Worm (Caenorhabditis elegans) whole organism, L4 larva: ENCODE results near the gene K08B5.1.

Experiments
- D1046.2 ChIP-seq: fragments of 200-800 bp; sonication (Bioruptor generic); IDR thresholded peaks from 2 replicates; pipeline ENCODE4 v1.3.6; 2022; ENCODE audit warnings: missing genetic modification characterization, missing compliant biosample characterization
- F37D6.2 ChIP-seq: sonication (generic microtip); optimal IDR thresholded peaks from 2 replicates; lab custom pipeline; 2016; ENCODE audit warnings: mild to moderate bottlenecking, missing genetic modification characterization, missing compliant biosample characterization
- F44E2.7 ChIP-seq: fragments of 200-800 bp; sonication (Bioruptor generic); IDR thresholded peaks from 2 replicates; pipeline ENCODE4 v2.1.2; 2022; ENCODE audit warnings: missing genetic modification characterization, missing compliant biosample characterization
- F49E8.2 ChIP-seq: sonication (generic microtip); optimal IDR thresholded peaks from 2 replicates; lab custom pipeline; 2016; ENCODE audit warnings: missing compliant biosample characterization, mild to moderate bottlenecking, missing genetic modification characterization, borderline replicate concordance
- R02D3.7 ChIP-seq: fragments of 150-350 bp; sonication (generic microtip); optimal IDR thresholded peaks from 3 replicates; lab custom pipeline; 2014; ENCODE audit warnings: missing biosample characterization, missing genetic modification characterization
- Y105C5A.15 ChIP-seq: fragments of 200-800 bp; sonication (Bioruptor generic); IDR thresholded peaks from 2 replicates; pipeline ENCODE4 v1.3.6; 2022; ENCODE audit warnings: missing genetic modification characterization, missing compliant biosample characterization
- Y48G9A.11 ChIP-seq: fragments of 200-800 bp; sonication (Bioruptor generic); IDR thresholded peaks from 2 replicates; pipeline ENCODE4 v1.3.6; 2022; ENCODE audit warnings: missing genetic modification reagents, missing genetic modification characterization, missing compliant biosample characterization
- ZK546.5 ChIP-seq, 2 experiments: sonication (generic microtip); optimal IDR thresholded peaks; 2 replicates each; lab custom pipeline; 2017; ENCODE audit warnings: missing biosample characterization in 2 of 2, missing genetic modification characterization in 2 of 2
- ceh-32 ChIP-seq: sonication (generic microtip); optimal IDR thresholded peaks from 2 replicates; lab custom pipeline; 2016; ENCODE audit warnings: mild to moderate bottlenecking, missing genetic modification characterization, missing compliant biosample characterization; ENCODE audit not compliant: poor library complexity
- ceh-62 ChIP-seq: sonication (generic microtip); optimal IDR thresholded peaks from 2 replicates; lab custom pipeline; 2017; ENCODE audit warnings: missing biosample characterization, missing genetic modification characterization
- ces-1 ChIP-seq: fragments of 150-350 bp; sonication (generic microtip); optimal IDR thresholded peaks from 4 replicates; lab custom pipeline; 2014; ENCODE audit warnings: missing biosample characterization, missing genetic modification reagents, missing genetic modification characterization
- ctbp-1 ChIP-seq: fragments of 200-800 bp; sonication (Bioruptor generic); IDR thresholded peaks from 2 replicates; pipeline ENCODE4 v1.3.6; 2022; ENCODE audit warnings: missing genetic modification reagents, missing genetic modification characterization, missing compliant biosample characterization
- daf-8 ChIP-seq: fragments of 200-800 bp; sonication (Bioruptor generic); IDR thresholded peaks from 2 replicates; pipeline ENCODE4 v1.3.6; 2022; ENCODE audit warnings: missing genetic modification characterization, missing compliant biosample characterization
- dmd-6 ChIP-seq: fragments of 200-800 bp; sonication (Bioruptor generic); IDR thresholded peaks from 2 replicates; pipeline ENCODE4 v1.3.6; 2022; ENCODE audit warnings: missing genetic modification reagents, missing genetic modification characterization, missing compliant biosample characterization
- duxl-1 ChIP-seq: sonication (generic microtip); optimal IDR thresholded peaks from 2 replicates; lab custom pipeline; 2016; ENCODE audit warnings: mild to moderate bottlenecking, missing genetic modification characterization, moderate library complexity, missing compliant biosample characterization; ENCODE audit not compliant: poor library complexity
- dve-1 ChIP-seq: sonication (generic microtip); optimal IDR thresholded peaks from 2 replicates; lab custom pipeline; 2017; ENCODE audit warnings: antibody characterized with exemption, mild to moderate bottlenecking, missing genetic modification characterization, missing compliant biosample characterization; ENCODE audit not compliant: insufficient read depth
- egl-27 ChIP-seq: sonication (generic microtip); optimal IDR thresholded peaks from 3 replicates; lab custom pipeline; 2017; ENCODE audit warnings: missing biosample characterization, missing genetic modification reagents, missing genetic modification characterization
- egl-43 ChIP-seq: fragments of 200-800 bp; sonication (Bioruptor generic); IDR thresholded peaks from 2 replicates; pipeline ENCODE4 v1.3.6; 2022; ENCODE audit warnings: missing genetic modification reagents, missing genetic modification characterization, missing compliant biosample characterization
- fos-1 ChIP-seq: fragments of 150-350 bp; optimal IDR thresholded peaks from 2 replicates; lab custom pipeline; 2014; ENCODE audit warnings: missing biosample characterization, missing genetic modification characterization
- gei-8 ChIP-seq: fragments of 200-800 bp; sonication (Bioruptor generic); optimal IDR thresholded peaks from 2 replicates; lab custom pipeline; 2018; ENCODE audit warnings: mild to moderate bottlenecking, missing genetic modification characterization, missing compliant biosample characterization
- hlh-11 ChIP-seq: fragments of 200-800 bp; sonication (Bioruptor generic); optimal IDR thresholded peaks from 2 replicates; lab custom pipeline; 2018; ENCODE audit warnings: mild to moderate bottlenecking, missing genetic modification characterization, missing compliant biosample characterization
- jun-1 ChIP-seq: fragments of 150-350 bp; optimal IDR thresholded peaks from 2 replicates; lab custom pipeline; 2014; ENCODE audit warnings: missing biosample characterization, missing genetic modification reagents, missing genetic modification characterization
- lim-7 ChIP-seq: fragments of 200-800 bp; sonication (Bioruptor generic); IDR thresholded peaks from 2 replicates; pipeline ENCODE4 v1.3.6; 2022; ENCODE audit warnings: missing genetic modification characterization, missing compliant biosample characterization
- lin-15B ChIP-seq: fragments of 150-350 bp; sonication (generic microtip); optimal IDR thresholded peaks from 3 replicates; lab custom pipeline; 2014; ENCODE audit warnings: missing biosample characterization, missing genetic modification characterization
- lin-29 ChIP-seq: fragments of 200-800 bp; sonication (Bioruptor generic); IDR thresholded peaks from 2 replicates; pipeline ENCODE4 v1.3.6; 2022; ENCODE audit warnings: missing genetic modification reagents, missing genetic modification characterization, missing compliant biosample characterization
- lir-3 ChIP-seq: sonication (generic microtip); optimal IDR thresholded peaks from 2 replicates; lab custom pipeline; 2016; ENCODE audit warnings: mild to moderate bottlenecking, missing genetic modification characterization, missing compliant biosample characterization
- madf-5 ChIP-seq, 2 experiments: fragments of 200-800 bp; sonication (Bioruptor generic); IDR thresholded peaks; 2 replicates each; pipeline ENCODE4 v1.3.6; 2022; ENCODE audit warnings: missing compliant biosample characterization in 2 of 2, missing genetic modification characterization in 2 of 2
- madf-9 ChIP-seq: fragments of 200-800 bp; sonication (Bioruptor generic); conservative IDR thresholded peaks from 2 replicates; pipeline ENCODE4 v1.3.6; 2022; ENCODE audit warnings: missing genetic modification reagents, missing genetic modification characterization, missing compliant biosample characterization
- mdt-29 ChIP-seq: fragments of 200-800 bp; sonication (Bioruptor generic); IDR thresholded peaks from 2 replicates; pipeline ENCODE4 v1.3.6; 2022; ENCODE audit warnings: missing genetic modification reagents, missing genetic modification characterization, missing compliant biosample characterization
- mes-2 ChIP-seq: sonication (generic microtip); optimal IDR thresholded peaks from 2 replicates; lab custom pipeline; 2016; ENCODE audit warnings: missing genotype, mild to moderate bottlenecking, missing genetic modification characterization, missing compliant biosample characterization; ENCODE audit not compliant: poor library complexity, severe bottlenecking
- mxl-2 ChIP-seq: fragments of 200-800 bp; sonication (Bioruptor generic); conservative IDR thresholded peaks from 2 replicates; pipeline ENCODE4 v1.3.6; 2022; ENCODE audit warnings: missing genetic modification reagents, missing genetic modification characterization, missing compliant biosample characterization
- nhr-102 ChIP-seq: sonication (generic microtip); optimal IDR thresholded peaks from 2 replicates; lab custom pipeline; 2016; ENCODE audit warnings: mild to moderate bottlenecking, missing genetic modification characterization, moderate library complexity, missing compliant biosample characterization
- nhr-25 ChIP-seq: sonication (generic microtip); optimal IDR thresholded peaks from 2 replicates; lab custom pipeline; 2017; ENCODE audit warnings: missing genetic modification characterization, mild to moderate bottlenecking, missing compliant biosample characterization, antibody characterized with exemption, moderate library complexity, borderline replicate concordance; ENCODE audit not compliant: insufficient read depth
- nhr-77 ChIP-seq: fragments of 150-350 bp; optimal IDR thresholded peaks from 2 replicates; lab custom pipeline; 2014; ENCODE audit warnings: missing biosample characterization, missing genetic modification characterization
- php-3 ChIP-seq: fragments of 200-800 bp; sonication (Bioruptor generic); IDR thresholded peaks from 2 replicates; pipeline ENCODE4 v1.3.6; 2022; ENCODE audit warnings: missing genetic modification reagents, missing genetic modification characterization, missing compliant biosample characterization
- pqm-1 ChIP-seq: sonication (generic microtip); optimal IDR thresholded peaks from 2 replicates; lab custom pipeline; 2017; ENCODE audit warnings: missing biosample characterization, missing genetic modification characterization
- saeg-2 ChIP-seq: fragments of 200-800 bp; sonication (Bioruptor generic); IDR thresholded peaks from 2 replicates; pipeline ENCODE4 v1.3.6; 2022; ENCODE audit warnings: missing genetic modification reagents, missing genetic modification characterization, missing compliant biosample characterization
- sdz-12 ChIP-seq: fragments of 200-800 bp; sonication (Bioruptor generic); optimal IDR thresholded peaks from 2 replicates; lab custom pipeline; 2018; ENCODE audit warnings: mild to moderate bottlenecking, missing genetic modification characterization, missing compliant biosample characterization
- set-16 ChIP-seq: fragments of 200-800 bp; sonication (Bioruptor generic); IDR thresholded peaks from 2 replicates; pipeline ENCODE4 v1.3.6; 2022; ENCODE audit warnings: missing genetic modification reagents, missing genetic modification characterization, missing compliant biosample characterization
- skn-1 ChIP-seq: fragments of 150-350 bp; optimal IDR thresholded peaks from 2 replicates; lab custom pipeline; 2014; ENCODE audit warnings: missing biosample characterization, missing genetic modification characterization
- snpc-1.2 ChIP-seq: fragments of 200-800 bp; sonication (Bioruptor generic); IDR thresholded peaks from 2 replicates; pipeline ENCODE4 v1.3.6; 2022; ENCODE audit warnings: missing genetic modification reagents, missing genetic modification characterization, missing compliant biosample characterization
- spr-1 ChIP-seq: sonication (generic microtip); optimal IDR thresholded peaks from 2 replicates; lab custom pipeline; 2016; ENCODE audit warnings: mild to moderate bottlenecking, missing genetic modification characterization, missing compliant biosample characterization
- spr-3 ChIP-seq: fragments of 200-800 bp; sonication (Bioruptor generic); optimal IDR thresholded peaks from 2 replicates; lab custom pipeline; 2018; ENCODE audit warnings: mild to moderate bottlenecking, missing genetic modification characterization, missing compliant biosample characterization
- tra-1 ChIP-seq: fragments of 200-800 bp; sonication (Bioruptor generic); IDR thresholded peaks from 2 replicates; pipeline ENCODE4 v1.3.6; 2022; ENCODE audit warnings: missing genetic modification reagents, missing genetic modification characterization, missing compliant biosample characterization
- unc-62 ChIP-seq, 3 experiments: fragments of 150-350 bp in 1 of 3; sonication (generic microtip); optimal IDR thresholded peaks in 2 of 3; peaks in 1 of 3; 1 replicate in 1 of 3; 2 replicates in 2 of 3; lab custom pipeline; 2014 to 2017; ENCODE audit warnings: missing biosample characterization in 3 of 3, missing genetic modification characterization in 3 of 3, missing genetic modification reagents in 3 of 3, missing genotype in 1 of 3
- vab-7 ChIP-seq: fragments of 200-800 bp; sonication (Bioruptor generic); IDR thresholded peaks from 2 replicates; pipeline ENCODE4 v1.3.6; 2022; ENCODE audit warnings: missing genetic modification reagents, missing genetic modification characterization, missing compliant biosample characterization
- zfp-3 ChIP-seq: fragments of 200-800 bp; sonication (Bioruptor generic); conservative IDR thresholded peaks from 2 replicates; pipeline ENCODE4 v1.3.6; 2022; ENCODE audit warnings: missing genetic modification reagents, missing genetic modification characterization, missing compliant biosample characterization
- zip-2 ChIP-seq: fragments of 150-350 bp; optimal IDR thresholded peaks from 2 replicates; lab custom pipeline; 2014; ENCODE audit warnings: missing biosample characterization, missing genetic modification characterization
- ztf-7 ChIP-seq: fragments of 150-350 bp; optimal IDR thresholded peaks from 2 replicates; lab custom pipeline; 2014; ENCODE audit warnings: missing biosample characterization, missing genetic modification characterization

K08B5.1 gene

DNA sequence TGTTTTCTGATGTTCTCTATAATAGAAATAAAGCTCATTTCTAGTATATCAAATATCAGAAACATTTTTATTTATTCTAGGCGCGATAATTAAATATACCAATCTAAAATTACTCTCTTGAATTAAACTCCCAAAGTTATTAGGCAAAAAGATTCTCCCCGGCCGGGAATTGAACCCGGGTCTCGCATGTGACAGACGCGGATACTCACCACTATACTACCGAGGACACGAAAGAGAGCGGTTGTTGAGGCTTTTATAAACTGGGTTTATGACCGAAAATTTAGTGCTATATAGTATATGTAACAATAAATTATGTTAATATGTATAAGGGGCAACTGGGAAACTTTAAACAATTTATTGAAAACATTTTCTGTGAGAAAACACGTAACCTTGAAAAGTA is 46.3 kb downstream of the K08B5.1 start (continued):
- TF ChIP-seq mes-2 (tag; lab: Kevin White, UChicago) (peak; percentile 78), mdt-29 (GFP tag; lab: Robert Waterston, UW) (peak; percentile 54; the same call in 1 of the 2 replicates), R02D3.7 (tag; lab: Kevin White, UChicago) (no peak), daf-8 (GFP tag; lab: Robert Waterston, UW) (no peak), duxl-1 (tag; lab: Kevin White, UChicago) (peak; percentile 88), mxl-2 (GFP tag; lab: Robert Waterston, UW) (no peak), F37D6.2 (peak; percentile 31), fos-1 (no peak), sdz-12 (GFP tag; lab: Kevin White, UChicago) (no peak), vab-7 (GFP tag; lab: Robert Waterston, UW) (peak; percentile 79), tra-1 (GFP tag; lab: Robert Waterston, UW) (peak; percentile 67), zfp-3 (GFP tag; lab: Robert Waterston, UW) (peak; percentile 61; the same call in 1 of the 2 replicates), ceh-32 (tag; lab: Kevin White, UChicago) (peak; percentile 8), php-3 (GFP tag; lab: Robert Waterston, UW) (peak; percentile 47; the same call in 1 of the 2 replicates), ZK546.5 (tag; optimal IDR thresholded peaks at IDR 0.05; lab: Kevin White, UChicago) (no peak), Y48G9A.11 (no peak), lin-29 (GFP tag; lab: Robert Waterston, UW) (no peak), dve-1 (tag; lab: Kevin White, UChicago) (peak; percentile 60), nhr-25 (tag; lab: Kevin White, UChicago) (no peak), spr-3 (GFP tag; lab: Kevin White, UChicago) (peak; percentile 56), F49E8.2 (peak; percentile 57), lir-3 (tag; lab: Kevin White, UChicago) (peak; percentile 74), F44E2.7 (GFP tag; lab: Robert Waterston, UW) (0 out of 2 replicates have a peak, but pooled peaks have one; percentile 57), dmd-6 (peak; percentile 65), D1046.2 (GFP tag; lab: Robert Waterston, UW) (0 out of 2 replicates have a peak, but pooled peaks have one; percentile 64), nhr-77 (tag; lab: Kevin White, UChicago) (peak; percentile 41), madf-5 (GFP tag; IDR thresholded peaks at IDR 0.05; lab: Robert Waterston, UW) (peak; percentile 54 to 70; a peak in 1 of 4 replicates), egl-27 (tag; lab: Kevin White, UChicago) (no peak), pqm-1 (tag; lab: Kevin White, UChicago) (no peak), lim-7 (GFP tag; lab: Robert Waterston, UW) (peak; percentile 82), spr-1 (tag; lab: Kevin White, UChicago) (peak; percentile 52), egl-43 (GFP tag; lab: Robert Waterston, UW) (peak; percentile 78), nhr-102 (peak; percentile 69), ceh-62 (tag; lab: Kevin White, UChicago) (no peak), saeg-2 (GFP tag; lab: Robert Waterston, UW) (peak; percentile 62; the same call in 1 of the 2 replicates), ztf-7 (tag; lab: Kevin White, UChicago) (peak; percentile 67), lin-15B (no peak), ces-1 (GFP tag; lab: Kevin White, UChicago) (no peak), unc-62 (GFP tag; optimal IDR thresholded peaks at IDR 0.05 in 1 of 2; lab: Kevin White, UChicago) (no peak), unc-62 (tag; optimal IDR thresholded peaks at IDR 0.05; lab: Kevin White, UChicago) (no peak), madf-9 (peak; percentile 56; the same call in 1 of the 2 replicates), hlh-11 (tag; lab: Kevin White, UChicago) (peak; percentile 56), snpc-1.2 (peak; percentile 88), set-16 (GFP tag; lab: Robert Waterston, UW) (no peak), ctbp-1 (GFP tag; lab: Robert Waterston, UW) (peak; percentile 68), jun-1 (no peak), skn-1 (tag; lab: Kevin White, UChicago) (no peak), zip-2 (tag; lab: Kevin White, UChicago) (no peak), Y105C5A.15 (GFP tag; lab: Robert Waterston, UW) (peak; percentile 56; the same call in 1 of the 2 replicates), gei-8 (peak; percentile 64)
